Worm (Caenorhabditis elegans): ENCODE data around the gene C52G5.3.

The C52G5.3 gene

ce11 chrX:12825174-12825573, 20.8 kb downstream of the C52G5.3 start:
- TF ChIP-seq him-1 (tag; optimal IDR thresholded peaks at IDR 0.05) (no peak), W03F9.2 (tag; optimal IDR thresholded peaks at IDR 0.05) (no peak), dao-5 (tag; optimal IDR thresholded peaks at IDR 0.05) (no peak)

ce11 chrX:12819512-12819911, 26.4 kb downstream of the C52G5.3 start:
- TF ChIP-seq W03F9.2 (tag; optimal IDR thresholded peaks at IDR 0.05): no peak

ce11 chrX:12818768-12819167, 27.2 kb downstream of the C52G5.3 start:
- no peak for TF ChIP-seq him-1 (tag; optimal IDR thresholded peaks at IDR 0.05)
- no peak for TF ChIP-seq dao-5 (tag; optimal IDR thresholded peaks at IDR 0.05)
- TF ChIP-seq W03F9.2 (tag; optimal IDR thresholded peaks at IDR 0.05): no peak

- TF ChIP-seq dao-5 (tag; optimal IDR thresholded peaks at IDR 0.05): no peak
- no peak for TF ChIP-seq him-1 (tag; optimal IDR thresholded peaks at IDR 0.05)
- TF ChIP-seq W03F9.2 (tag; optimal IDR thresholded peaks at IDR 0.05): no peak
These were observed 30.6 kb downstream of the C52G5.3 start for ce11 chrX:12815367-12815766.

- TF ChIP-seq dao-5 (tag; optimal IDR thresholded peaks at IDR 0.05): no peak
- TF ChIP-seq him-1 (tag; optimal IDR thresholded peaks at IDR 0.05): no peak
- no peak for TF ChIP-seq W03F9.2 (tag; optimal IDR thresholded peaks at IDR 0.05)
These were observed 32.4 kb downstream of the C52G5.3 start, which contains the start of gene gei-3 for ce11 chrX:12813539-12813938. Gene gei-3, minus strand, starts transcription at chrX:12813639.

- TF ChIP-seq him-1 (tag; optimal IDR thresholded peaks at IDR 0.05) (no peak), W03F9.2 (tag; optimal IDR thresholded peaks at IDR 0.05) (no peak), dao-5 (tag; optimal IDR thresholded peaks at IDR 0.05) (no peak)
These were observed 37.6 kb downstream of the C52G5.3 start, which contains the start of gene nhr-27 for ce11 chrX:12808085-12808922. Gene nhr-27, minus strand, starts transcription at chrX:12808318.

- TF ChIP-seq W03F9.2 (tag; optimal IDR thresholded peaks at IDR 0.05): no peak
- no peak for TF ChIP-seq dao-5 (tag; optimal IDR thresholded peaks at IDR 0.05)
- no peak for TF ChIP-seq him-1 (tag; optimal IDR thresholded peaks at IDR 0.05)
These were observed 39.0 kb downstream of the C52G5.3 start for ce11 chrX:12806926-12807325.

ce11 chrX:12799831-12800230, 46.1 kb downstream of the C52G5.3 start:
- TF ChIP-seq dao-5 (tag; optimal IDR thresholded peaks at IDR 0.05) (no peak), him-1 (tag; optimal IDR thresholded peaks at IDR 0.05) (no peak), W03F9.2 (tag; optimal IDR thresholded peaks at IDR 0.05) (no peak)
